Worm (Caenorhabditis elegans) whole organism, L4 larva: ENCODE measurements around the gene F22E5.23.

Source experiments
- D1046.2 ChIP-seq: fragments of 200-800 bp; sonication (Bioruptor generic); IDR thresholded peaks from 2 replicates; pipeline ENCODE4 v1.3.6; 2022; ENCODE audit warnings: missing genetic modification characterization, missing compliant biosample characterization
- pha-4 ChIP-seq, 2 experiments: fragments of 150-350 bp in 1 of 2; fragments of 200-800 bp in 1 of 2; sonication (Bioruptor generic) in 1 of 2; IDR thresholded peaks in 1 of 2; optimal IDR thresholded peaks in 1 of 2; 2 replicates each; pipeline versions ENCODE4 v1.3.6 to Lab custom; 2014 to 2022; ENCODE audit warnings: missing genetic modification characterization in 2 of 2, missing genetic modification reagents in 2 of 2, missing biosample characterization in 1 of 2, missing compliant biosample characterization in 1 of 2

DNA sequence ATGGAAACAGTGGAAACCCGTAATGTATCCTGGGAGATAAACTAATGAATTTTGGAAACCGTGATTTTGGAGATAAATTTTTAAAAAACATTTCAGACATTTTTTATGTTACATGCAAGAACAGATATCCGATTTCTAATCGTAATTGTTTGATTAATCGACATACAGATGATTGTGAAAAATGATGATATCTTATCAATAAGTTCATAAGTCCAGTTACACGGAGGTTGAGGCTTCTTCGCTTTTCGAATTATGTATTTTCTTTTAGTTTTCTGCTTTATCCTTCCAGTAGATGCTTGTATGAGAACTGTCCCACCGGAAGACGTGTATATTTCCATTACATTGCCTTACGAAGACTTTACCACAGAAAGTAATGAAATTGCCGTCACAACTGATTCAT, 24.5 kb downstream of the F22E5.23 start, which contains the start of gene F22E5.22:
- no peak for TF ChIP-seq D1046.2 (GFP tag; lab: Robert Waterston, UW)
- TF ChIP-seq pha-4 (GFP tag; IDR thresholded peaks at IDR 0.05; lab: Robert Waterston, UW): no peak
- TF ChIP-seq pha-4 (tag; optimal IDR thresholded peaks at IDR 0.05; lab: Kevin White, UChicago): no peak
